Worm (Caenorhabditis elegans) whole organism, L4/young adult: Measurements from ENCODE around the gene dmsr-11.

ENCODE experiments used
- W03F9.2 ChIP-seq: fragments of 150-350 bp; optimal IDR thresholded peaks from 2 replicates; lab custom pipeline; 2014; ENCODE audit warnings: missing biosample characterization, missing genetic modification characterization
- dao-5 ChIP-seq: sonication (generic microtip); optimal IDR thresholded peaks from 2 replicates; lab custom pipeline; 2016; ENCODE audit warnings: missing genotype, missing genetic modification characterization, moderate library complexity, missing compliant biosample characterization
- him-1 ChIP-seq: sonication (generic microtip); optimal IDR thresholded peaks from 2 replicates; lab custom pipeline; 2016; ENCODE audit warnings: missing genotype, missing genetic modification reagents, missing genetic modification characterization, missing compliant biosample characterization

The dmsr-11 gene

ce11 chrV:6803992-6804391 lies at the start of gene dmsr-11:
TSS of gene dmsr-11 (minus strand) at chrV:6804092.
- TF ChIP-seq dao-5 = no peak
- no peak for TF ChIP-seq W03F9.2 (tag; lab: Kevin White, UChicago)
- TF ChIP-seq him-1 (tag; lab: Kevin White, UChicago) = no peak

- TF ChIP-seq W03F9.2 (tag; lab: Kevin White, UChicago) = no peak
- TF ChIP-seq him-1 (tag; lab: Kevin White, UChicago) = no peak
- TF ChIP-seq dao-5 = no peak
Measured at ce11 chrV:6846507-6846906, 42.6 kb upstream of the dmsr-11 start, which contains the start of gene lgc-54. TSS of gene lgc-54 (minus strand) at chrV:6846607.

- no peak for TF ChIP-seq him-1 (tag; lab: Kevin White, UChicago)
- TF ChIP-seq dao-5 = no peak
- TF ChIP-seq W03F9.2 (tag; lab: Kevin White, UChicago) = no peak
Measured at ce11 chrV:6842437-6842836, 38.5 kb upstream of the dmsr-11 start, which contains the start of gene T15B7.1. TSS of gene T15B7.1 (plus strand) at chrV:6842737.

ce11 chrV:6839008-6839407 lies 35.1 kb upstream of the dmsr-11 start, which contains the start of gene hpo-8:
TSS of gene hpo-8 (plus strand) at chrV:6839289.
- TF ChIP-seq him-1 (tag; lab: Kevin White, UChicago) (no peak), dao-5 (no peak), W03F9.2 (tag; lab: Kevin White, UChicago) (no peak)

ce11 chrV:6838599-6838998 lies 34.7 kb upstream of the dmsr-11 start, which contains the start of gene T15B7.15:
TSS of gene T15B7.15 (minus strand) at chrV:6838665.
- TF ChIP-seq dao-5 = no peak
- no peak for TF ChIP-seq him-1 (tag; lab: Kevin White, UChicago)
- TF ChIP-seq W03F9.2 (tag; lab: Kevin White, UChicago) = no peak

ce11 chrV:6836036-6836435 lies 32.1 kb upstream of the dmsr-11 start:
- TF ChIP-seq him-1 (tag; lab: Kevin White, UChicago) = no peak
- TF ChIP-seq W03F9.2 (tag; lab: Kevin White, UChicago) = no peak
- no peak for TF ChIP-seq dao-5

- TF ChIP-seq dao-5 = no peak
Measured at ce11 chrV:6835242-6835641, 31.4 kb upstream of the dmsr-11 start, which contains the start of the genes T15B7.14 and col-143. TSS of gene T15B7.14 (minus strand) at chrV:6835342. TSS of gene col-143 (plus strand) at chrV:6835635.

- TF ChIP-seq W03F9.2 (tag; lab: Kevin White, UChicago) (no peak), dao-5 (no peak), him-1 (tag; lab: Kevin White, UChicago) (no peak)
Measured at ce11 chrV:6831539-6831938, 27.6 kb upstream of the dmsr-11 start.

- TF ChIP-seq him-1 (tag; lab: Kevin White, UChicago) = no peak
Measured at ce11 chrV:6830755-6831227, 26.9 kb upstream of the dmsr-11 start, which contains the start of gene col-142. TSS of gene col-142 (plus strand) at chrV:6831177.

- no peak for TF ChIP-seq dao-5
- TF ChIP-seq him-1 (tag; lab: Kevin White, UChicago) = no peak
- no peak for TF ChIP-seq W03F9.2 (tag; lab: Kevin White, UChicago)
Measured at ce11 chrV:6830075-6830474, 26.2 kb upstream of the dmsr-11 start.

ce11 chrV:6829404-6829803 lies 25.5 kb upstream of the dmsr-11 start, which contains the start of gene col-141:
TSS of gene col-141 (plus strand) at chrV:6829704.
- TF ChIP-seq W03F9.2 (tag; lab: Kevin White, UChicago) = no peak
- no peak for TF ChIP-seq dao-5

ce11 chrV:6828786-6829185 lies 24.9 kb upstream of the dmsr-11 start, which contains the start of gene dmsr-15:
TSS of gene dmsr-15 (minus strand) at chrV:6828886.
- no peak for TF ChIP-seq him-1 (tag; lab: Kevin White, UChicago)
- no peak for TF ChIP-seq W03F9.2 (tag; lab: Kevin White, UChicago)
- no peak for TF ChIP-seq dao-5

- TF ChIP-seq him-1 (tag; lab: Kevin White, UChicago) (no peak), W03F9.2 (tag; lab: Kevin White, UChicago) (no peak), dao-5 (no peak)
Measured at ce11 chrV:6823432-6823831, 19.5 kb upstream of the dmsr-11 start.

- TF ChIP-seq him-1 (tag; lab: Kevin White, UChicago) (no peak), W03F9.2 (tag; lab: Kevin White, UChicago) (no peak), dao-5 (no peak)
Measured at ce11 chrV:6821509-6821908, 17.6 kb upstream of the dmsr-11 start, which contains the start of gene T15B7.8. TSS of gene T15B7.8 (plus strand) at chrV:6821809.

ce11 chrV:6819812-6820211 lies 15.9 kb upstream of the dmsr-11 start, which contains the start of gene dmsr-13:
TSS of gene dmsr-13 (minus strand) at chrV:6819912.
- no peak for TF ChIP-seq W03F9.2 (tag; lab: Kevin White, UChicago)
- TF ChIP-seq dao-5 = no peak
- TF ChIP-seq him-1 (tag; lab: Kevin White, UChicago) = no peak
